Worm (Caenorhabditis elegans): ENCODE measurements around the gene set-12.

DNA sequence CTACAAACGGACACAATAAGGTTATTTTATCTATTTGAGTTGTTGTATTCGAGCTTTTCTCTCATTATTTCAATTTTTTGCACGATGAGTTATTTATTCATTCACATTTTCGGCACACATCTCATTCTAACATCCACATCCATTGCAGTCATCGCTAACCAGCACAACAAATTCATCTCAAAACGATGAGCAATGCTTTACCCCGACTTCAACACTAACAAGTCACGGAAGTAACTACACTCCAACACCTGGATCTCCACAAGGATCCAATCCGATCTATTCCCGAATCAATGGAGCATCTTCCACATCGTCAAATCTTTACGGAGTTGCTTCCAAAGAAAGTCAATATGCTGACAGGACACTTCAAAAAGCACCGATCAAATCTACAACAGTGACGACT lies 12.0 kb downstream of the set-12 start:
- TF ChIP-seq unc-62 (GFP tag; optimal IDR thresholded peaks at IDR 0.05) (no peak), nhr-237 (tag; optimal IDR thresholded peaks at IDR 0.05) (no peak), ztf-11 (tag; optimal IDR thresholded peaks at IDR 0.05) (no peak), pha-4 (tag; optimal IDR thresholded peaks at IDR 0.05) (no peak)

Measured in whole organism, mixed stage, embryonic.